Worm (Caenorhabditis elegans): ENCODE measurements around the gene F09B9.4.

ce11 chrX:10123015-10123414 lies 37.4 kb upstream of the F09B9.4 start:
- TF ChIP-seq alr-1 (tag; optimal IDR thresholded peaks at IDR 0.05) (no peak), R02D3.7 (tag; optimal IDR thresholded peaks at IDR 0.05) (no peak), lsy-2 (tag; optimal IDR thresholded peaks at IDR 0.05) (no peak), fos-1 (tag; optimal IDR thresholded peaks at IDR 0.05) (no peak), snpc-4 (tag; optimal IDR thresholded peaks at IDR 0.05) (no peak), lin-11 (tag; optimal IDR thresholded peaks at IDR 0.05) (no peak), nhr-237 (tag; optimal IDR thresholded peaks at IDR 0.05) (no peak), nhr-77 (tag; optimal IDR thresholded peaks at IDR 0.05) (no peak), elt-3 (tag; optimal IDR thresholded peaks at IDR 0.05) (no peak), ceh-82 (tag; optimal IDR thresholded peaks at IDR 0.05) (no peak), ztf-4 (tag; optimal IDR thresholded peaks at IDR 0.05) (no peak), elt-1 (tag; optimal IDR thresholded peaks at IDR 0.05) (no peak)

All from whole organism, L2 larva.